Worm (Caenorhabditis elegans) whole organism, young adult: ENCODE data around the gene F26F4.12.

Experiments used
- F57C9.4 ChIP-seq: sonication (generic microtip); optimal IDR thresholded peaks from 2 replicates; lab custom pipeline; 2017; ENCODE audit warnings: mild to moderate bottlenecking, missing genetic modification characterization, missing compliant biosample characterization
- lin-35 ChIP-seq, 3 experiments: fragments of 150-350 bp in 2 of 3; sonication (generic microtip) in 1 of 3; optimal IDR thresholded peaks; 2 replicates each; lab custom pipeline; 2014 to 2018; ENCODE audit warnings: missing biosample characterization in 3 of 3, missing genetic modification characterization in 3 of 3, missing genetic modification reagents in 3 of 3
- nhr-90 ChIP-seq: sonication (generic microtip); optimal IDR thresholded peaks from 2 replicates; lab custom pipeline; 2016; ENCODE audit warnings: missing genotype, mild to moderate bottlenecking, missing genetic modification characterization, missing compliant biosample characterization

DNA sequence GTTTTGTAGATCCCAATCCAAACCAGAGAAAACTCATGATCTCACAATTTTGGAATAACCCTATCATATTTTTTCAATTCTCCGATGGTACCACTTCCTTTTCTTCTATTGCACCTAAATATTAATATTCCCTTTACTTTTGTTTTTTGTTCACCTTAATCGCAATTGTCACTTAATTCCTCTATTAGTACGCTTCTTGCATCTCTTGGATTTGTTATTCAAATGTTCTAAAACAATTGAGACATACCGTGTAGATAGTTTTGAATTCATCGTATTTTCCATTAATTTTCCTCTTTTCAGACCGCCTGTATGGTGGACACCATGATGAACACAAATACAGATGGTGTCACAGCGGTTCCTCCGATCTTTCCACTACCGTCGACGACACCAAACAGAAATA lies 42.0 kb upstream of the F26F4.12 start, which contains the start of gene flh-2:
- TF ChIP-seq lin-35 (GFP tag; optimal IDR thresholded peaks at IDR 0.05; lab: Kevin White, UChicago) (no peak), F57C9.4 (tag; lab: Kevin White, UChicago) (no peak), nhr-90 (tag; lab: Kevin White, UChicago) (no peak)
